Fruit fly (Drosophila melanogaster) whole organism, wandering third instar larva: ENCODE data around the gene NK7.1.

Source experiments
- Abd-B ChIP-seq: fragments of >200 bp; optimal IDR thresholded peaks from 2 replicates; lab custom pipeline; 2017; ENCODE audit warnings: missing biosample characterization, missing genetic modification characterization
- CG32264 ChIP-seq: fragments of 200-800 bp; sonication (Bioruptor generic); optimal IDR thresholded peaks from 2 replicates; lab custom pipeline; 2016; ENCODE audit warnings: missing biosample characterization, missing genetic modification characterization
- CG9705 ChIP-seq: fragments of 200-800 bp; sonication (Bioruptor generic); optimal IDR thresholded peaks from 2 replicates; lab custom pipeline; 2018; ENCODE audit warnings: missing biosample characterization, mild to moderate bottlenecking, missing genetic modification characterization
- CrebA ChIP-seq: fragments of 200-800 bp; sonication (Bioruptor generic); optimal IDR thresholded peaks from 2 replicates; lab custom pipeline; 2016; ENCODE audit warnings: missing biosample characterization, mild to moderate bottlenecking, missing genetic modification characterization, borderline replicate concordance
- Dif ChIP-seq: fragments of 200-275, 200-300 bp; sonication (Bioruptor generic); optimal IDR thresholded peaks from 2 replicates; lab custom pipeline; 2018; ENCODE audit warnings: missing biosample characterization, missing genetic modification characterization; ENCODE audit not compliant: partially characterized antibody
- GATAd ChIP-seq: sonication (Bioruptor generic); optimal IDR thresholded peaks from 2 replicates; lab custom pipeline; 2016; ENCODE audit warnings: missing biosample characterization, missing genetic modification characterization
- HLH106 ChIP-seq: fragments of 200-800 bp; optimal IDR thresholded peaks from 3 replicates; lab custom pipeline; 2019; ENCODE audit warnings: missing biosample characterization, mild to moderate bottlenecking, missing genetic modification characterization, moderate library complexity
- Hnf4 ChIP-seq: fragments of 200-800 bp; sonication (Bioruptor generic); optimal IDR thresholded peaks from 2 replicates; lab custom pipeline; 2016; ENCODE audit warnings: missing biosample characterization, mild to moderate bottlenecking, missing genetic modification characterization
- Hr78 ChIP-seq: fragments of >200 bp; optimal IDR thresholded peaks from 2 replicates; lab custom pipeline; 2017; ENCODE audit warnings: missing biosample characterization, missing genetic modification characterization
- Hr83 ChIP-seq: fragments of 200-300 bp; sonication (Bioruptor generic); optimal IDR thresholded peaks from 2 replicates; lab custom pipeline; 2016; ENCODE audit warnings: missing biosample characterization, mild to moderate bottlenecking, missing genetic modification characterization, moderate library complexity; ENCODE audit not compliant: poor library complexity, severe bottlenecking
- Jra ChIP-seq: sonication (Bioruptor generic); optimal IDR thresholded peaks from 2 replicates; lab custom pipeline; 2016; ENCODE audit warnings: missing biosample characterization, missing genetic modification characterization
- Mio ChIP-seq: sonication (Bioruptor generic); optimal IDR thresholded peaks from 2 replicates; lab custom pipeline; 2016; ENCODE audit warnings: missing biosample characterization, missing genetic modification characterization
- Myc ChIP-seq: fragments of >200 bp; optimal IDR thresholded peaks from 2 replicates; lab custom pipeline; 2017
- N ChIP-seq: fragments of >200 bp; optimal IDR thresholded peaks from 2 replicates; lab custom pipeline; 2018; ENCODE audit warnings: missing biosample characterization, missing external identifiers, missing genetic modification characterization
- OdsH ChIP-seq: fragments of 200-800 bp; sonication (Bioruptor generic); optimal IDR thresholded peaks from 2 replicates; lab custom pipeline; 2016; ENCODE audit warnings: missing biosample characterization, mild to moderate bottlenecking, missing genetic modification characterization
- Rel ChIP-seq, 2 experiments: fragments of 200-800 bp; sonication (Bioruptor generic) in 1 of 2; optimal IDR thresholded peaks; 2 replicates in 1 of 2; 3 replicates in 1 of 2; lab custom pipeline; 2016 to 2019; ENCODE audit warnings: mild to moderate bottlenecking in 2 of 2, missing biosample characterization in 2 of 2, missing genetic modification characterization in 2 of 2, moderate library complexity in 1 of 2
- Sp1 ChIP-seq: fragments of 200-800 bp; sonication (Bioruptor generic); optimal IDR thresholded peaks from 3 replicates; lab custom pipeline; 2019; ENCODE audit warnings: missing biosample characterization, mild to moderate bottlenecking, missing genetic modification characterization, moderate library complexity
- Vsx2 ChIP-seq: fragments of 200-300, 225-300 bp; sonication (Bioruptor generic); optimal IDR thresholded peaks from 2 replicates; lab custom pipeline; 2018; ENCODE audit warnings: missing biosample characterization, missing genetic modification characterization; ENCODE audit not compliant: partially characterized antibody
- br ChIP-seq: fragments of 200-800 bp; sonication (Bioruptor generic); optimal IDR thresholded peaks from 2 replicates; lab custom pipeline; 2016; ENCODE audit warnings: missing biosample characterization, missing genetic modification characterization
- brk ChIP-seq: fragments of 200-800 bp; sonication (Bioruptor generic); optimal IDR thresholded peaks from 2 replicates; lab custom pipeline; 2016; ENCODE audit warnings: missing biosample characterization, mild to moderate bottlenecking, missing genetic modification characterization
- dl ChIP-seq, 2 experiments: fragments of 175-275, 200-275 bp in 1 of 2; fragments of 200-275 bp in 1 of 2; sonication (Bioruptor generic); optimal IDR thresholded peaks; lab custom pipeline; 2018; ENCODE audit warnings: mild to moderate bottlenecking in 2 of 2, missing biosample characterization in 2 of 2, missing genetic modification characterization in 2 of 2, moderate library complexity in 2 of 2; ENCODE audit not compliant: partially characterized antibody in 2 of 2, insufficient read depth in 1 of 2
- dmrt93B ChIP-seq: fragments of 200-800 bp; sonication (Bioruptor generic); optimal IDR thresholded peaks from 2 replicates; lab custom pipeline; 2018; ENCODE audit warnings: missing biosample characterization, mild to moderate bottlenecking, missing genetic modification characterization
- dsf ChIP-seq: sonication (Bioruptor generic); optimal IDR thresholded peaks from 2 replicates; lab custom pipeline; 2016; ENCODE audit warnings: missing biosample characterization, missing genetic modification characterization, borderline replicate concordance
- ey ChIP-seq: fragments of 200-800 bp; sonication (Bioruptor generic); optimal IDR thresholded peaks from 2 replicates; lab custom pipeline; 2016; ENCODE audit warnings: missing biosample characterization, missing genetic modification characterization
- foxo ChIP-seq, 2 experiments: fragments of 200-800 bp; sonication (Bioruptor generic); optimal IDR thresholded peaks; 2 replicates in 1 of 2; 3 replicates in 1 of 2; lab custom pipeline; 2016 to 2017; ENCODE audit warnings: missing biosample characterization in 2 of 2, missing genetic modification characterization in 2 of 2
- fru ChIP-seq: fragments of 200-800 bp; sonication (Bioruptor generic); optimal IDR thresholded peaks from 3 replicates; lab custom pipeline; 2016; ENCODE audit warnings: missing biosample characterization, mild to moderate bottlenecking, missing genetic modification characterization
- h ChIP-seq: fragments of 200-800 bp; sonication (Bioruptor generic); optimal IDR thresholded peaks from 3 replicates; lab custom pipeline; 2016; ENCODE audit warnings: missing biosample characterization, mild to moderate bottlenecking, missing genetic modification characterization
- jim ChIP-seq: fragments of 175-275, 200-325 bp; sonication (Bioruptor generic); optimal IDR thresholded peaks from 2 replicates; lab custom pipeline; 2016; ENCODE audit warnings: missing biosample characterization, mild to moderate bottlenecking, missing genetic modification characterization
- lola ChIP-seq: fragments of >200 bp; optimal IDR thresholded peaks from 2 replicates; lab custom pipeline; 2017; ENCODE audit warnings: missing biosample characterization, missing genetic modification characterization
- pan ChIP-seq: fragments of >200 bp; optimal IDR thresholded peaks from 2 replicates; lab custom pipeline; 2017
- psq ChIP-seq: fragments of 200-800 bp; sonication (Bioruptor generic); optimal IDR thresholded peaks from 3 replicates; lab custom pipeline; 2017; ENCODE audit warnings: missing biosample characterization, mild to moderate bottlenecking, missing genetic modification characterization, moderate library complexity
- rgr ChIP-seq: fragments of 200-800 bp; sonication (Bioruptor generic); optimal IDR thresholded peaks from 3 replicates; lab custom pipeline; 2016; ENCODE audit warnings: missing biosample characterization, mild to moderate bottlenecking, missing genetic modification characterization
- sage ChIP-seq: fragments of 200-800 bp; sonication (Bioruptor generic); optimal IDR thresholded peaks from 2 replicates; lab custom pipeline; 2016; ENCODE audit warnings: missing biosample characterization, mild to moderate bottlenecking, missing genetic modification characterization
- tai ChIP-seq: sonication (Bioruptor generic); optimal IDR thresholded peaks from 2 replicates; lab custom pipeline; 2016; ENCODE audit warnings: missing biosample characterization, missing genetic modification characterization
- usp ChIP-seq: fragments of >200 bp; optimal IDR thresholded peaks from 2 replicates; lab custom pipeline; 2017; ENCODE audit warnings: missing biosample characterization, missing genetic modification characterization
- woc ChIP-seq: sonication (Bioruptor generic); optimal IDR thresholded peaks from 2 replicates; lab custom pipeline; 2016; ENCODE audit warnings: missing biosample characterization, mild to moderate bottlenecking, missing genetic modification characterization

Gene NK7.1

dm6 chr3R:14311027-14311426 lies 61.7 kb downstream of the NK7.1 start (continued):
- TF ChIP-seq lola (GFP tag; lab: Kevin White, UChicago), result no peak
- TF ChIP-seq Mio (GFP tag; lab: Kevin White, UChicago), result no peak
- TF ChIP-seq dmrt93B (GFP tag; lab: Kevin White, UChicago), result no peak
- TF ChIP-seq br (GFP tag; lab: Kevin White, UChicago), result no peak

- TF ChIP-seq Hnf4 (GFP tag; lab: Kevin White, UChicago) (no peak), Mio (GFP tag; lab: Kevin White, UChicago) (no peak), dsf (GFP tag; lab: Kevin White, UChicago) (no peak), CG32264 (GFP tag; lab: Kevin White, UChicago) (no peak), sage (GFP tag; lab: Kevin White, UChicago) (no peak), Jra (GFP tag; lab: Kevin White, UChicago) (no peak), Hr78 (GFP tag; lab: Kevin White, UChicago) (no peak), h (GFP tag; lab: Kevin White, UChicago) (no peak), pan (lab: Kevin White, UChicago) (no peak), usp (GFP tag; lab: Kevin White, UChicago) (no peak), Hr83 (GFP tag; lab: Kevin White, UChicago) (no peak), fru (GFP tag; lab: Kevin White, UChicago) (no peak)
These were observed 62.7 kb downstream of the NK7.1 start, which contains the start of gene CG31321 for dm6 chr3R:14310062-14310461. Gene CG31321 (plus strand): TSS chr3R:14310362.

- TF ChIP-seq psq (peak; percentile 9), CG9705 (GFP tag; lab: Kevin White, UChicago) (peak; percentile 37), rgr (GFP tag; lab: Kevin White, UChicago) (peak; percentile 32), OdsH (GFP tag; lab: Kevin White, UChicago) (no peak), h (GFP tag; lab: Kevin White, UChicago) (no peak), CrebA (GFP tag; lab: Kevin White, UChicago) (no peak), CG32264 (GFP tag; lab: Kevin White, UChicago) (no peak), dsf (GFP tag; lab: Kevin White, UChicago) (peak; percentile 25), foxo (GFP tag; optimal IDR thresholded peaks at IDR 0.05; lab: Kevin White, UChicago) (peak in 1 of 2 experiments; percentile 45), HLH106 (tag; lab: Kevin White, UChicago) (peak; percentile 60), Sp1 (GFP tag; lab: Kevin White, UChicago) (peak; percentile 45), Hnf4 (GFP tag; lab: Kevin White, UChicago) (no peak), N (GFP tag; lab: Kevin White, UChicago) (no peak), Abd-B (no peak), dmrt93B (GFP tag; lab: Kevin White, UChicago) (no peak)
These were observed 63.9 kb downstream of the NK7.1 start, which contains the start of gene Polr2I for dm6 chr3R:14308801-14309217. Gene Polr2I (plus strand): TSS chr3R:14309089.

dm6 chr3R:14307972-14308673 lies 64.6 kb downstream of the NK7.1 start:
- TF ChIP-seq Abd-B (peak; percentile 12), Mio (GFP tag; lab: Kevin White, UChicago) (no peak), Hr78 (GFP tag; lab: Kevin White, UChicago) (no peak), N (GFP tag; lab: Kevin White, UChicago) (peak; percentile 56), ey (GFP tag; lab: Kevin White, UChicago) (no peak), woc (no peak), Vsx2 (GFP tag; lab: Kevin White, UChicago) (peak; percentile 86), brk (GFP tag; lab: Kevin White, UChicago) (no peak), dsf (GFP tag; lab: Kevin White, UChicago) (no peak), OdsH (GFP tag; lab: Kevin White, UChicago) (no peak), lola (GFP tag; lab: Kevin White, UChicago) (peak; percentile 21), dmrt93B (GFP tag; lab: Kevin White, UChicago) (no peak), CG9705 (GFP tag; lab: Kevin White, UChicago) (no peak), br (GFP tag; lab: Kevin White, UChicago) (no peak), Hr83 (GFP tag; lab: Kevin White, UChicago) (peak; percentile 52), jim (GFP tag; lab: Kevin White, UChicago) (no peak), tai (GFP tag; lab: Kevin White, UChicago) (no peak), foxo (GFP tag; optimal IDR thresholded peaks at IDR 0.05; lab: Kevin White, UChicago) (no peak), CG32264 (GFP tag; lab: Kevin White, UChicago) (no peak), Rel (GFP tag; optimal IDR thresholded peaks at IDR 0.05; lab: Kevin White, UChicago) (no peak), Rel (tag; optimal IDR thresholded peaks at IDR 0.05; lab: Kevin White, UChicago) (no peak), rgr (GFP tag; lab: Kevin White, UChicago) (no peak), pan (lab: Kevin White, UChicago) (no peak), fru (GFP tag; lab: Kevin White, UChicago) (no peak), h (GFP tag; lab: Kevin White, UChicago) (no peak), psq (no peak), Hnf4 (GFP tag; lab: Kevin White, UChicago) (no peak), Myc (peak; percentile 83), Dif (no peak), CrebA (GFP tag; lab: Kevin White, UChicago) (no peak), sage (GFP tag; lab: Kevin White, UChicago) (no peak), Jra (GFP tag; lab: Kevin White, UChicago) (no peak), dl (GFP tag; optimal IDR thresholded peaks at IDR 0.05; lab: Kevin White, UChicago; ENCODE audit: insufficient read depth in 1 of 2, partially characterized antibody in 2 of 2) (no peak), usp (GFP tag; lab: Kevin White, UChicago) (no peak), HLH106 (tag; lab: Kevin White, UChicago) (no peak), GATAd (no peak)
